Worm (Caenorhabditis elegans) whole organism, L4 larva: ENCODE results near the gene exc-7.

ENCODE experiments used
- D1046.2 ChIP-seq: fragments of 200-800 bp; sonication (Bioruptor generic); IDR thresholded peaks from 2 replicates; pipeline ENCODE4 v1.3.6; 2022; ENCODE audit warnings: missing genetic modification characterization, missing compliant biosample characterization
- F26F4.8 ChIP-seq: fragments of 200-800 bp; sonication (Bioruptor generic); conservative IDR thresholded peaks from 2 replicates; pipeline ENCODE4 v1.3.6; 2022; ENCODE audit warnings: missing genetic modification characterization, missing compliant biosample characterization
- F44E2.7 ChIP-seq: fragments of 200-800 bp; sonication (Bioruptor generic); IDR thresholded peaks from 2 replicates; pipeline ENCODE4 v2.1.2; 2022; ENCODE audit warnings: missing genetic modification characterization, missing compliant biosample characterization
- F49E8.2 ChIP-seq: sonication (generic microtip); optimal IDR thresholded peaks from 2 replicates; lab custom pipeline; 2016; ENCODE audit warnings: missing compliant biosample characterization, mild to moderate bottlenecking, missing genetic modification characterization, borderline replicate concordance
- R02D3.7 ChIP-seq: fragments of 150-350 bp; sonication (generic microtip); optimal IDR thresholded peaks from 3 replicates; lab custom pipeline; 2014; ENCODE audit warnings: missing biosample characterization, missing genetic modification characterization
- T26A8.4 ChIP-seq: fragments of 200-800 bp; sonication (Bioruptor generic); IDR thresholded peaks from 2 replicates; pipeline ENCODE4 v1.3.6; 2022; ENCODE audit warnings: missing genetic modification characterization, missing compliant biosample characterization
- ZK337.2 ChIP-seq: fragments of 200-800 bp; sonication (Bioruptor generic); IDR thresholded peaks from 2 replicates; pipeline ENCODE4 v1.3.6; 2022; ENCODE audit warnings: missing genetic modification reagents, missing genetic modification characterization, missing compliant biosample characterization
- ZK546.5 ChIP-seq, 2 experiments: sonication (generic microtip); optimal IDR thresholded peaks; 2 replicates each; lab custom pipeline; 2017; ENCODE audit warnings: missing biosample characterization in 2 of 2, missing genetic modification characterization in 2 of 2
- aha-1 ChIP-seq: fragments of 150-350 bp; peaks from one replicate; lab custom pipeline; 2014; ENCODE audit warnings: missing biosample characterization, missing genetic modification characterization
- aly-2 ChIP-seq: sonication (generic microtip); optimal IDR thresholded peaks from 2 replicates; lab custom pipeline; 2018; ENCODE audit warnings: missing biosample characterization, missing genetic modification characterization
- arid-1 ChIP-seq: fragments of 200-800 bp; sonication (Bioruptor generic); conservative IDR thresholded peaks from 2 replicates; pipeline ENCODE4 v1.3.6; 2022; ENCODE audit warnings: missing genetic modification reagents, missing genetic modification characterization, missing compliant biosample characterization
- attf-4 ChIP-seq: sonication (generic microtip); optimal IDR thresholded peaks from 3 replicates; lab custom pipeline; 2017; ENCODE audit warnings: missing biosample characterization, missing genetic modification characterization
- ceh-28 ChIP-seq: fragments of 150-350 bp; optimal IDR thresholded peaks from 2 replicates; lab custom pipeline; 2014; ENCODE audit warnings: missing biosample characterization, missing genetic modification reagents, missing genetic modification characterization
- ceh-62 ChIP-seq: sonication (generic microtip); optimal IDR thresholded peaks from 2 replicates; lab custom pipeline; 2017; ENCODE audit warnings: missing biosample characterization, missing genetic modification characterization
- ces-1 ChIP-seq: fragments of 150-350 bp; sonication (generic microtip); optimal IDR thresholded peaks from 4 replicates; lab custom pipeline; 2014; ENCODE audit warnings: missing biosample characterization, missing genetic modification reagents, missing genetic modification characterization
- cey-2 ChIP-seq: sonication (generic microtip); optimal IDR thresholded peaks from 3 replicates; lab custom pipeline; 2017; ENCODE audit warnings: missing genetic modification characterization, mild to moderate bottlenecking, missing compliant biosample characterization, antibody characterized with exemption, borderline replicate concordance; ENCODE audit not compliant: insufficient read depth
- daf-16 ChIP-seq, 3 experiments: sonication (generic microtip); optimal IDR thresholded peaks; 2 replicates each; lab custom pipeline; 2016 to 2017; ENCODE audit warnings: missing genetic modification characterization in 3 of 3, missing genetic modification reagents in 3 of 3, mild to moderate bottlenecking in 2 of 3, missing compliant biosample characterization in 2 of 3, missing biosample characterization in 1 of 3, moderate library complexity in 1 of 3
- dmd-6 ChIP-seq: fragments of 200-800 bp; sonication (Bioruptor generic); IDR thresholded peaks from 2 replicates; pipeline ENCODE4 v1.3.6; 2022; ENCODE audit warnings: missing genetic modification reagents, missing genetic modification characterization, missing compliant biosample characterization
- dmd-8 ChIP-seq: fragments of 200-800 bp; sonication (Bioruptor generic); IDR thresholded peaks from 2 replicates; pipeline ENCODE4 v1.3.6; 2022; ENCODE audit warnings: missing genetic modification characterization, missing compliant biosample characterization
- gei-8 ChIP-seq: fragments of 200-800 bp; sonication (Bioruptor generic); optimal IDR thresholded peaks from 2 replicates; lab custom pipeline; 2018; ENCODE audit warnings: mild to moderate bottlenecking, missing genetic modification characterization, missing compliant biosample characterization
- hif-1 ChIP-seq, 2 experiments: sonication (generic microtip); optimal IDR thresholded peaks; 2 replicates each; lab custom pipeline; 2016 to 2017; ENCODE audit warnings: missing compliant biosample characterization in 2 of 2, missing genetic modification characterization in 2 of 2, missing genetic modification reagents in 2 of 2, missing genotype in 2 of 2, mild to moderate bottlenecking in 1 of 2
- hlh-11 ChIP-seq: fragments of 200-800 bp; sonication (Bioruptor generic); optimal IDR thresholded peaks from 2 replicates; lab custom pipeline; 2018; ENCODE audit warnings: mild to moderate bottlenecking, missing genetic modification characterization, missing compliant biosample characterization
- hlh-30 ChIP-seq: sonication (generic microtip); optimal IDR thresholded peaks from 2 replicates; lab custom pipeline; 2017; ENCODE audit warnings: antibody characterized with exemption, mild to moderate bottlenecking, missing genetic modification characterization, missing compliant biosample characterization; ENCODE audit not compliant: insufficient read depth
- jun-1 ChIP-seq: fragments of 150-350 bp; optimal IDR thresholded peaks from 2 replicates; lab custom pipeline; 2014; ENCODE audit warnings: missing biosample characterization, missing genetic modification reagents, missing genetic modification characterization
- lin-1 ChIP-seq: fragments of 200-800 bp; sonication (Bioruptor generic); IDR thresholded peaks from 2 replicates; pipeline ENCODE4 v1.3.6; 2022; ENCODE audit warnings: missing genetic modification reagents, missing genetic modification characterization, missing compliant biosample characterization
- lin-15B ChIP-seq: fragments of 150-350 bp; sonication (generic microtip); optimal IDR thresholded peaks from 3 replicates; lab custom pipeline; 2014; ENCODE audit warnings: missing biosample characterization, missing genetic modification characterization
- lin-29 ChIP-seq: fragments of 200-800 bp; sonication (Bioruptor generic); IDR thresholded peaks from 2 replicates; pipeline ENCODE4 v1.3.6; 2022; ENCODE audit warnings: missing genetic modification reagents, missing genetic modification characterization, missing compliant biosample characterization
- lsy-2 ChIP-seq, 2 experiments: fragments of 150-350 bp in 1 of 2; sonication (generic microtip) in 1 of 2; optimal IDR thresholded peaks; 2 replicates each; lab custom pipeline; 2014 to 2017; ENCODE audit warnings: missing biosample characterization in 2 of 2, missing genetic modification characterization in 2 of 2
- mdl-1 ChIP-seq, 2 experiments: fragments of 150-350 bp in 1 of 2; sonication (generic microtip) in 1 of 2; optimal IDR thresholded peaks; 2 replicates each; lab custom pipeline; 2014 to 2017; ENCODE audit warnings: missing biosample characterization in 2 of 2, missing genetic modification characterization in 2 of 2
- mep-1 ChIP-seq: fragments of 150-350 bp; sonication (generic microtip); optimal IDR thresholded peaks from 3 replicates; lab custom pipeline; 2014; ENCODE audit warnings: missing biosample characterization, missing genetic modification characterization
- mes-2 ChIP-seq: sonication (generic microtip); optimal IDR thresholded peaks from 2 replicates; lab custom pipeline; 2016; ENCODE audit warnings: missing genotype, mild to moderate bottlenecking, missing genetic modification characterization, missing compliant biosample characterization; ENCODE audit not compliant: poor library complexity, severe bottlenecking
- mxl-2 ChIP-seq: fragments of 200-800 bp; sonication (Bioruptor generic); conservative IDR thresholded peaks from 2 replicates; pipeline ENCODE4 v1.3.6; 2022; ENCODE audit warnings: missing genetic modification reagents, missing genetic modification characterization, missing compliant biosample characterization
- mxl-3 ChIP-seq: fragments of 200-800 bp; sonication (Bioruptor generic); optimal IDR thresholded peaks from 2 replicates; lab custom pipeline; 2018; ENCODE audit warnings: mild to moderate bottlenecking, missing genetic modification characterization, missing compliant biosample characterization
- nhr-11 ChIP-seq: fragments of 150-350 bp; optimal IDR thresholded peaks from 2 replicates; lab custom pipeline; 2014; ENCODE audit warnings: missing biosample characterization, missing genetic modification characterization
- nhr-111 ChIP-seq: fragments of 200-800 bp; sonication (Bioruptor generic); optimal IDR thresholded peaks from 2 replicates; lab custom pipeline; 2018; ENCODE audit warnings: mild to moderate bottlenecking, missing genetic modification characterization, missing compliant biosample characterization
- nhr-237 ChIP-seq: sonication (generic microtip); optimal IDR thresholded peaks from 2 replicates; lab custom pipeline; 2017; ENCODE audit warnings: missing biosample characterization, missing genetic modification characterization
- nhr-28 ChIP-seq: fragments of 150-350 bp; optimal IDR thresholded peaks from 2 replicates; lab custom pipeline; 2014; ENCODE audit warnings: missing biosample characterization, missing genetic modification characterization
- nhr-41 ChIP-seq: fragments of 200-800 bp; sonication (Bioruptor generic); IDR thresholded peaks from 2 replicates; pipeline ENCODE4 v1.3.6; 2022; ENCODE audit warnings: missing genetic modification reagents, missing genetic modification characterization, missing compliant biosample characterization
- nhr-6 ChIP-seq: fragments of 150-350 bp; optimal IDR thresholded peaks from 2 replicates; lab custom pipeline; 2014; ENCODE audit warnings: missing biosample characterization, missing genetic modification characterization
- nhr-77 ChIP-seq: fragments of 150-350 bp; optimal IDR thresholded peaks from 2 replicates; lab custom pipeline; 2014; ENCODE audit warnings: missing biosample characterization, missing genetic modification characterization
- pqm-1 ChIP-seq: sonication (generic microtip); optimal IDR thresholded peaks from 2 replicates; lab custom pipeline; 2017; ENCODE audit warnings: missing biosample characterization, missing genetic modification characterization
- saeg-2 ChIP-seq: fragments of 200-800 bp; sonication (Bioruptor generic); IDR thresholded peaks from 2 replicates; pipeline ENCODE4 v1.3.6; 2022; ENCODE audit warnings: missing genetic modification reagents, missing genetic modification characterization, missing compliant biosample characterization
- tag-97 ChIP-seq: fragments of 200-800 bp; sonication (Bioruptor generic); IDR thresholded peaks from 2 replicates; pipeline ENCODE4 v1.3.6; 2022; ENCODE audit warnings: missing genetic modification characterization, missing compliant biosample characterization
- tra-1 ChIP-seq: fragments of 200-800 bp; sonication (Bioruptor generic); IDR thresholded peaks from 2 replicates; pipeline ENCODE4 v1.3.6; 2022; ENCODE audit warnings: missing genetic modification reagents, missing genetic modification characterization, missing compliant biosample characterization

exc-7 gene

DNA sequence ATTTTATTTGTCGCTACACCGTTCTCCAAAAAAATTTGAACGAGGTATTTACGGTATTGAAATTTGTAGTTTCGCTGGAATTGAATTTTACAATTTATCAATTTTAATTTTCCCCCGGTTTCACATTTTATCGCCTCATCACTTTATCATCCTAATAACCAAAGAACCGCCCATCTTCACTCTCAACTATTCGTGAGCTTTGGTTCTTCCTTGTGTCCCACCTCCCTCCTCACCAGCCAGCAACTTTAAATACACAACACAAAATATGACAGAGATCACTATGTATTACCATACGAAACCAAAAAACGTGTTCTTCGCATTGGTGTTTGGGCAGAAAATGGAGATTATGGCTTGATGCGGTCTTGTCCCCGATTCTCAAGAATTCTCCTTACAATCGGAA is 28.3 kb downstream of the exc-7 start (continued):
- no peak for TF ChIP-seq nhr-6 (tag; lab: Kevin White, UChicago)
- no peak for TF ChIP-seq jun-1 (tag; lab: Kevin White, UChicago)
- TF ChIP-seq mep-1 (tag; lab: Kevin White, UChicago): peak; percentile 6
- no peak for TF ChIP-seq ces-1 (GFP tag; lab: Kevin White, UChicago)
- TF ChIP-seq hlh-11 (tag; lab: Kevin White, UChicago): peak; percentile 47
- no peak for TF ChIP-seq D1046.2
- no peak for TF ChIP-seq daf-16 (GFP tag; optimal IDR thresholded peaks at IDR 0.05; lab: Kevin White, UChicago)
- peak; percentile 61 for TF ChIP-seq daf-16 (tag; optimal IDR thresholded peaks at IDR 0.05; lab: Kevin White, UChicago)
- no peak for TF ChIP-seq nhr-11
- peak in 1 of 2 experiments; percentile 41 for TF ChIP-seq mdl-1 (tag; optimal IDR thresholded peaks at IDR 0.05; lab: Kevin White, UChicago)
- TF ChIP-seq ZK546.5 (tag; optimal IDR thresholded peaks at IDR 0.05; lab: Kevin White, UChicago): no peak
- TF ChIP-seq mxl-3 (GFP tag; lab: Kevin White, UChicago): peak; percentile 34
- TF ChIP-seq nhr-28 (tag; lab: Kevin White, UChicago): peak; percentile 82
- 0 out of 2 replicates have a peak, but pooled peaks have one; percentile 28 for TF ChIP-seq tra-1 (GFP tag; lab: Robert Waterston, UW)
- peak in 1 of 2 experiments; percentile 15 for TF ChIP-seq hif-1 (tag; optimal IDR thresholded peaks at IDR 0.05; lab: Kevin White, UChicago)
- no peak for TF ChIP-seq ZK337.2 (GFP tag; lab: Robert Waterston, UW)
- TF ChIP-seq aha-1: peak; percentile 58
- TF ChIP-seq cey-2 (tag; lab: Kevin White, UChicago): no peak
- TF ChIP-seq T26A8.4 (GFP tag; lab: Robert Waterston, UW): no peak
- TF ChIP-seq saeg-2 (GFP tag; lab: Robert Waterston, UW): no peak
- no peak for TF ChIP-seq ceh-62
- TF ChIP-seq dmd-6 (GFP tag; lab: Robert Waterston, UW): peak; percentile 72

- no peak for TF ChIP-seq arid-1
- no peak for TF ChIP-seq lin-1
- TF ChIP-seq nhr-111 (GFP tag; lab: Kevin White, UChicago): no peak
- no peak for TF ChIP-seq daf-16 (GFP tag; optimal IDR thresholded peaks at IDR 0.05; lab: Kevin White, UChicago)
- TF ChIP-seq daf-16 (tag; optimal IDR thresholded peaks at IDR 0.05; lab: Kevin White, UChicago): peak; percentile 47
- TF ChIP-seq gei-8 (GFP tag; lab: Kevin White, UChicago): no peak
- no peak for TF ChIP-seq lin-29
- TF ChIP-seq aly-2: no peak
- TF ChIP-seq tra-1 (GFP tag; lab: Robert Waterston, UW): no peak
- peak; percentile 52; the same call in 1 of the 2 replicates for TF ChIP-seq dmd-6 (GFP tag; lab: Robert Waterston, UW)
- TF ChIP-seq ZK546.5 (tag; optimal IDR thresholded peaks at IDR 0.05; lab: Kevin White, UChicago): no peak
- peak; percentile 15 for TF ChIP-seq nhr-77 (tag; lab: Kevin White, UChicago)
- peak; percentile 37 for TF ChIP-seq pqm-1 (tag; lab: Kevin White, UChicago)
- TF ChIP-seq nhr-28 (tag; lab: Kevin White, UChicago): peak; percentile 40
- TF ChIP-seq tag-97: no peak
- no peak for TF ChIP-seq F49E8.2
- peak; percentile 25 for TF ChIP-seq hlh-30 (tag; lab: Kevin White, UChicago)
- peak in 1 of 2 experiments; percentile 4 for TF ChIP-seq lsy-2 (tag; optimal IDR thresholded peaks at IDR 0.05; lab: Kevin White, UChicago)
- TF ChIP-seq mxl-2 (GFP tag; lab: Robert Waterston, UW): no peak
- TF ChIP-seq, all 104 proteins: peak for 7
Observed at ce11 chrII:9604685-9605084, 28.9 kb downstream of the exc-7 start.

DNA sequence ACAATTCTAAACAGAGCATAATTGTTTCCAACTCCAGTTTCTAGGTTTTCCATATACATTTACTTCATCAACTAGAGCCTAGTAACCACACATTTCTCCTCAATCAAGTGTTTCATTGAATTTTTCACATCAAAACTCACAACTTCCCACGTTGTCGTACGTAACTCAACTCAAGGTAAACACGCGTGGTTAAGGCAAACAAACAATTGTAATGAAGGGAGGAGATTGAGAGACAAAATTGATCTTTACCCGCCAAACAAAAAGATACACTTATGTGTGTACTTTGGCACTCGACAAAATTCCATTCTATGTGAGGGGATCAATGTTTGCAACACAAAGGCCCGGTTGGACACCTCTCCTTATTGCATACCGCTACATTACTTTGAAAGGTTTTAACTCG is 29.6 kb downstream of the exc-7 start, which contains the start of gene nhr-19:
Gene nhr-19, minus strand, starts transcription at position 191 of the 400 bp plus-strand sequence.
- TF ChIP-seq cey-2 (tag; lab: Kevin White, UChicago): no peak
- TF ChIP-seq nhr-237 (tag; lab: Kevin White, UChicago): no peak
- TF ChIP-seq lsy-2 (tag; optimal IDR thresholded peaks at IDR 0.05; lab: Kevin White, UChicago): no peak
- no peak for TF ChIP-seq mxl-2 (GFP tag; lab: Robert Waterston, UW)
- TF ChIP-seq nhr-11: peak; percentile 74
- no peak for TF ChIP-seq attf-4
- TF ChIP-seq lin-1: no peak
- TF ChIP-seq mes-2 (tag; lab: Kevin White, UChicago): no peak
- TF ChIP-seq F44E2.7 (GFP tag; lab: Robert Waterston, UW): no peak
- no peak for TF ChIP-seq lin-15B (tag; lab: Kevin White, UChicago)
- no peak for TF ChIP-seq dmd-8 (GFP tag; lab: Robert Waterston, UW)
- TF ChIP-seq mxl-3 (GFP tag; lab: Kevin White, UChicago): peak; percentile 33
- no peak for TF ChIP-seq daf-16 (GFP tag; optimal IDR thresholded peaks at IDR 0.05; lab: Kevin White, UChicago)
- peak; percentile 63 for TF ChIP-seq daf-16 (tag; optimal IDR thresholded peaks at IDR 0.05; lab: Kevin White, UChicago)
- no peak for TF ChIP-seq F26F4.8 (GFP tag; lab: Robert Waterston, UW)
- TF ChIP-seq aha-1: peak; percentile 72
- TF ChIP-seq lin-29: no peak
- no peak for TF ChIP-seq R02D3.7 (tag; lab: Kevin White, UChicago)
- TF ChIP-seq nhr-41 (GFP tag; lab: Robert Waterston, UW): no peak
- TF ChIP-seq nhr-28 (tag; lab: Kevin White, UChicago): peak; percentile 23
- no peak for TF ChIP-seq nhr-111 (GFP tag; lab: Kevin White, UChicago)
- no peak for TF ChIP-seq ceh-28 (tag; lab: Kevin White, UChicago)
- no peak for TF ChIP-seq ceh-62
